Worm (Caenorhabditis elegans) whole organism, late embryonic: ENCODE data around the gene msi-1.

ENCODE experiments used
- C08G9.2 ChIP-seq: sonication (generic microtip); optimal IDR thresholded peaks from 2 replicates; lab custom pipeline; 2016; ENCODE audit warnings: mild to moderate bottlenecking, missing genetic modification characterization, moderate library complexity, missing compliant biosample characterization
- ama-1 ChIP-seq: fragments of 150-350 bp; optimal IDR thresholded peaks from 2 replicates; lab custom pipeline; 2014
- ceh-9 ChIP-seq: sonication (generic microtip); optimal IDR thresholded peaks from 2 replicates; lab custom pipeline; 2016; ENCODE audit warnings: mild to moderate bottlenecking, missing genetic modification characterization, inconsistent platforms, missing compliant biosample characterization
- elt-2 ChIP-seq: sonication (generic microtip); optimal IDR thresholded peaks from 2 replicates; lab custom pipeline; 2016; ENCODE audit warnings: missing genetic modification reagents, missing genetic modification characterization, missing compliant biosample characterization
- hlh-30 ChIP-seq: sonication (generic microtip); optimal IDR thresholded peaks from 2 replicates; lab custom pipeline; 2017; ENCODE audit warnings: antibody characterized with exemption, missing genetic modification characterization, missing compliant biosample characterization; ENCODE audit not compliant: insufficient read depth
- nfya-1 ChIP-seq: sonication (generic microtip); optimal IDR thresholded peaks from 2 replicates; lab custom pipeline; 2017; ENCODE audit warnings: missing genetic modification characterization, mild to moderate bottlenecking, missing compliant biosample characterization, antibody characterized with exemption, moderate library complexity
- nhr-11 ChIP-seq: fragments of 150-350 bp; optimal IDR thresholded peaks from 2 replicates; lab custom pipeline; 2014; ENCODE audit warnings: missing biosample characterization, missing genetic modification characterization
- nhr-232 ChIP-seq: sonication (generic microtip); optimal IDR thresholded peaks from 2 replicates; lab custom pipeline; 2016; ENCODE audit warnings: missing genetic modification characterization, missing compliant biosample characterization
- pha-4 ChIP-seq: fragments of 150-350 bp; optimal IDR thresholded peaks from 2 replicates; lab custom pipeline; 2018; ENCODE audit warnings: missing biosample characterization, missing genetic modification reagents, missing genetic modification characterization
- ref-2 ChIP-seq: sonication (generic microtip); optimal IDR thresholded peaks from 2 replicates; lab custom pipeline; 2016; ENCODE audit warnings: missing genetic modification characterization, missing compliant biosample characterization
- unc-55 ChIP-seq: sonication (generic microtip); optimal IDR thresholded peaks from 2 replicates; lab custom pipeline; 2017; ENCODE audit warnings: missing biosample characterization, missing genetic modification reagents, missing genetic modification characterization
- unc-86 ChIP-seq: sonication (generic microtip); optimal IDR thresholded peaks from 2 replicates; lab custom pipeline; 2016; ENCODE audit warnings: missing genetic modification characterization, missing compliant biosample characterization
- zip-5 ChIP-seq: sonication (generic microtip); optimal IDR thresholded peaks from 2 replicates; lab custom pipeline; 2016; ENCODE audit warnings: missing genetic modification characterization, missing compliant biosample characterization

DNA sequence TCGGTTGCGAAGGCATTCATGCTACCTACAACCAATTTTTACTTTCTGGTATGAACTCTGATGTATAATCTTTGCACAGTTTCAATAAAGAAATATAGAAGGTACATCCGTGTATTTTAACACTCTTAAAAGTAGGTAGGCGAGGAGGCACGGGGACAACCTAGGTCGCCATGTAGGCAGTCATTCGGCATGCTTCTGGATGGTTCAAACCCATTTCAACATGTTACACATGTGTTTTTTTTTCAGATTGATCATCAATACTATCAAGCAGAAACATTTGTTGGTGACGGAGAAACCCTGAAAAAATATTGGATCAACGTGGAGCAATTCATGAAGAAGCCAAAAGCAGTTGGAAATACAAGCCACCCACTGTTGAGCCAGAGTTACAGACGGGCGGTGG, 30.8 kb upstream of the msi-1 start:
- no peak for TF ChIP-seq unc-55 (GFP tag; lab: Kevin White, UChicago)
- TF ChIP-seq C08G9.2 (tag; lab: Kevin White, UChicago) = no peak
- no peak for TF ChIP-seq ref-2
- TF ChIP-seq zip-5 (tag; lab: Kevin White, UChicago) = no peak
- TF ChIP-seq ama-1 (lab: Kevin White, UChicago) = no peak
- TF ChIP-seq hlh-30 (tag; lab: Kevin White, UChicago) = no peak
- no peak for TF ChIP-seq nfya-1 (tag; lab: Kevin White, UChicago)
- no peak for TF ChIP-seq elt-2 (tag; lab: Kevin White, UChicago)
- TF ChIP-seq unc-86 = no peak
- no peak for TF ChIP-seq nhr-232 (tag; lab: Kevin White, UChicago)
- TF ChIP-seq pha-4 (tag; lab: Kevin White, UChicago) = no peak
- no peak for TF ChIP-seq ceh-9
- TF ChIP-seq nhr-11 = no peak
